Fruit fly (Drosophila melanogaster) whole organism, embryonic: ENCODE results near the gene feo.

Source experiments
- Atf-2 ChIP-seq: fragments of 200-800 bp; sonication (Bioruptor generic); optimal IDR thresholded peaks from 2 replicates; lab custom pipeline; 2016; ENCODE audit warnings: missing biosample characterization, missing genetic modification characterization
- Awh ChIP-seq: fragments of 200-800 bp; sonication (Bioruptor generic); IDR thresholded peaks from 2 replicates; pipeline ENCODE4, ENCODE4 v1.3.6; 2022; ENCODE audit warnings: missing biosample characterization, missing genetic modification characterization
- CG10274 ChIP-seq: fragments of 200-800 bp; sonication (Bioruptor generic); optimal IDR thresholded peaks from 3 replicates; lab custom pipeline; 2017; ENCODE audit warnings: missing biosample characterization, mild to moderate bottlenecking, missing genetic modification characterization
- CG10321 ChIP-seq: fragments of 200-800 bp; sonication (Bioruptor generic); IDR thresholded peaks from 2 replicates; pipeline ENCODE4 v1.3.6; 2022; ENCODE audit warnings: missing biosample characterization, missing genetic modification characterization
- CG10565 ChIP-seq: fragments of 200-800 bp; sonication (Bioruptor generic); optimal IDR thresholded peaks from 3 replicates; lab custom pipeline; 2016; ENCODE audit warnings: missing biosample characterization, mild to moderate bottlenecking, missing genetic modification characterization
- CG12071 ChIP-seq: fragments of 200-800 bp; sonication (Bioruptor generic); optimal IDR thresholded peaks from 3 replicates; lab custom pipeline; 2018; ENCODE audit warnings: missing biosample characterization, mild to moderate bottlenecking, missing genetic modification characterization
- CG12942 ChIP-seq: fragments of 200-800 bp; sonication (Bioruptor generic); optimal IDR thresholded peaks from 3 replicates; lab custom pipeline; 2016; ENCODE audit warnings: missing biosample characterization, missing genetic modification characterization
- CG13123 ChIP-seq: fragments of 200-800 bp; sonication (Bioruptor generic); optimal IDR thresholded peaks from 2 replicates; lab custom pipeline; 2016; ENCODE audit warnings: missing biosample characterization, missing genetic modification characterization
- CG14050 ChIP-seq: fragments of 200-800 bp; sonication (Bioruptor generic); IDR thresholded peaks from 3 replicates; pipeline ENCODE4 v1.3.6; 2022; ENCODE audit warnings: missing biosample characterization, missing genetic modification characterization
- CG15269 ChIP-seq: fragments of 200-800 bp; sonication (Bioruptor generic); optimal IDR thresholded peaks from 2 replicates; lab custom pipeline; 2018; ENCODE audit warnings: missing biosample characterization, mild to moderate bottlenecking, missing genetic modification characterization, moderate library complexity
- CG15696 ChIP-seq: fragments of 200-800 bp; sonication (Bioruptor generic); optimal IDR thresholded peaks from 2 replicates; lab custom pipeline; 2019; ENCODE audit warnings: missing biosample characterization, mild to moderate bottlenecking, missing genetic modification characterization, moderate library complexity
- CG17186 ChIP-seq: fragments of 200-800 bp; sonication (Bioruptor generic); optimal IDR thresholded peaks from 3 replicates; lab custom pipeline; 2017; ENCODE audit warnings: missing biosample characterization, missing genetic modification reagents, missing genetic modification characterization
- CG17361 ChIP-seq: fragments of 200-800 bp; sonication (Bioruptor generic); IDR thresholded peaks from 3 replicates; pipeline ENCODE4 v1.3.6; 2022; ENCODE audit warnings: missing biosample characterization, missing genetic modification characterization
- CG17385 ChIP-seq: fragments of 200-800 bp; sonication (Bioruptor generic); optimal IDR thresholded peaks from 3 replicates; lab custom pipeline; 2018; ENCODE audit warnings: missing biosample characterization, mild to moderate bottlenecking, missing genetic modification characterization
- CG18262 ChIP-seq: fragments of 200-800 bp; optimal IDR thresholded peaks from 3 replicates; lab custom pipeline; 2019; ENCODE audit warnings: missing biosample characterization, mild to moderate bottlenecking, missing genetic modification characterization, moderate library complexity
- CG2875 ChIP-seq: fragments of 200-800 bp; sonication (Bioruptor generic); optimal IDR thresholded peaks from 2 replicates; lab custom pipeline; 2017; ENCODE audit warnings: missing biosample characterization, mild to moderate bottlenecking, missing genetic modification characterization, missing genetic modification reagents
- CG3163 ChIP-seq: fragments of 200-800 bp; sonication (Bioruptor generic); optimal IDR thresholded peaks from 3 replicates; lab custom pipeline; 2016; ENCODE audit warnings: missing biosample characterization, missing genetic modification characterization
- CG34224 ChIP-seq: fragments of 200-800 bp; sonication (Bioruptor generic); IDR thresholded peaks from 3 replicates; pipeline ENCODE4 v1.3.6; 2022; ENCODE audit warnings: missing biosample characterization, missing genetic modification characterization; ENCODE audit not compliant: partially characterized antibody
- CG7745 ChIP-seq: fragments of 200-800 bp; sonication (Bioruptor generic); optimal IDR thresholded peaks from 2 replicates; lab custom pipeline; 2018; ENCODE audit warnings: missing biosample characterization, mild to moderate bottlenecking, missing genetic modification characterization, moderate library complexity
- CG8924 ChIP-seq: fragments of 200-800 bp; optimal IDR thresholded peaks from 3 replicates; lab custom pipeline; 2019; ENCODE audit warnings: missing biosample characterization, mild to moderate bottlenecking, missing genetic modification characterization, moderate library complexity
- CG9727 ChIP-seq: fragments of 200-800 bp; sonication (Bioruptor generic); optimal IDR thresholded peaks from 3 replicates; lab custom pipeline; 2017; ENCODE audit warnings: missing biosample characterization, mild to moderate bottlenecking, missing genetic modification characterization
- Deaf1 ChIP-seq: fragments of 200-800 bp; optimal IDR thresholded peaks from 3 replicates; lab custom pipeline; 2019; ENCODE audit warnings: missing biosample characterization, mild to moderate bottlenecking, missing genetic modification characterization, moderate library complexity
- HLHmδ ChIP-seq: fragments of 200-800 bp; sonication (Bioruptor generic); optimal IDR thresholded peaks from 2 replicates; lab custom pipeline; 2018; ENCODE audit warnings: missing biosample characterization, mild to moderate bottlenecking, missing genetic modification characterization, moderate library complexity
- Hmx ChIP-seq: fragments of 200-800 bp; sonication (Bioruptor generic); optimal IDR thresholded peaks from 2 replicates; lab custom pipeline; 2016; ENCODE audit warnings: missing biosample characterization, missing genetic modification characterization
- MBD-R2 ChIP-seq: fragments of 200-800 bp; sonication (Bioruptor generic); IDR thresholded peaks from 2 replicates; pipeline ENCODE4 v1.3.6; 2022; ENCODE audit warnings: missing biosample characterization, missing genetic modification characterization
- MESR4 ChIP-seq: fragments of 200-800 bp; sonication (Bioruptor generic); optimal IDR thresholded peaks from 2 replicates; lab custom pipeline; 2018; ENCODE audit warnings: missing biosample characterization, mild to moderate bottlenecking, missing genetic modification characterization, moderate library complexity
- Pdp1 ChIP-seq, 2 experiments: fragments of 200-800 bp; sonication (Bioruptor generic); optimal IDR thresholded peaks; 3 replicates each; lab custom pipeline; 2016; ENCODE audit warnings: missing biosample characterization in 2 of 2, missing genetic modification characterization in 2 of 2, mild to moderate bottlenecking in 1 of 2, moderate library complexity in 1 of 2
- Stat92E ChIP-seq, 3 experiments: fragments of >200 bp in 2 of 3; fragments of 200-800 bp in 1 of 3; sonication (Bioruptor generic) in 1 of 3; optimal IDR thresholded peaks; 2 replicates each; lab custom pipeline; 2017 to 2019; ENCODE audit warnings: missing biosample characterization in 3 of 3, missing genetic modification characterization in 3 of 3, mild to moderate bottlenecking in 1 of 3, moderate library complexity in 1 of 3
- Vsx1 ChIP-seq: fragments of 200-800 bp; sonication (Bioruptor generic); optimal IDR thresholded peaks from 2 replicates; lab custom pipeline; 2017; ENCODE audit warnings: missing biosample characterization, mild to moderate bottlenecking, missing genetic modification characterization, missing genetic modification reagents
- ato ChIP-seq: fragments of 200-800 bp; sonication (Bioruptor generic); IDR thresholded peaks from 2 replicates; pipeline ENCODE4 v1.3.6; 2022; ENCODE audit warnings: missing biosample characterization, missing genetic modification characterization; ENCODE audit not compliant: partially characterized antibody
- cg ChIP-seq: fragments of 200-800 bp; sonication (Bioruptor generic); optimal IDR thresholded peaks from 3 replicates; lab custom pipeline; 2019; ENCODE audit warnings: missing biosample characterization, mild to moderate bottlenecking, missing genetic modification characterization, moderate library complexity
- ci ChIP-seq: fragments of 200-800 bp; sonication (Bioruptor generic); IDR thresholded peaks from 3 replicates; pipeline ENCODE4 v1.3.6; 2022; ENCODE audit warnings: missing biosample characterization, missing genetic modification characterization
- crp ChIP-seq, 2 experiments: fragments of 200-800 bp; sonication (Bioruptor generic); optimal IDR thresholded peaks; 2 replicates in 1 of 2; 3 replicates in 1 of 2; lab custom pipeline; 2017; ENCODE audit warnings: missing biosample characterization in 2 of 2, missing genetic modification characterization in 2 of 2, mild to moderate bottlenecking in 1 of 2, moderate library complexity in 1 of 2
- dimm ChIP-seq: fragments of 200-800 bp; sonication (Bioruptor generic); IDR thresholded peaks from 2 replicates; pipeline ENCODE4 v1.3.6; 2022; ENCODE audit warnings: missing biosample characterization, missing genetic modification characterization
- ken ChIP-seq: fragments of 200-800 bp; sonication (Bioruptor generic); IDR thresholded peaks from 3 replicates; pipeline ENCODE4 v1.3.6; 2022; ENCODE audit warnings: missing biosample characterization, missing genetic modification characterization
- lab ChIP-seq: fragments of 200-800 bp; sonication (Bioruptor generic); optimal IDR thresholded peaks from 3 replicates; lab custom pipeline; 2017; ENCODE audit warnings: missing biosample characterization, missing genetic modification characterization, mild to moderate bottlenecking, moderate library complexity, missing genetic modification reagents
- oc ChIP-seq: fragments of 200-800 bp; sonication (Bioruptor generic); optimal IDR thresholded peaks from 2 replicates; lab custom pipeline; 2018; ENCODE audit warnings: missing biosample characterization, mild to moderate bottlenecking, missing genetic modification characterization, moderate library complexity
- pros ChIP-seq: fragments of 200-800 bp; sonication (Bioruptor generic); optimal IDR thresholded peaks from 3 replicates; lab custom pipeline; 2019; ENCODE audit warnings: missing biosample characterization, mild to moderate bottlenecking, missing genetic modification characterization, moderate library complexity
- psq ChIP-seq: fragments of 200-800 bp; sonication (Bioruptor generic); optimal IDR thresholded peaks from 2 replicates; lab custom pipeline; 2017; ENCODE audit warnings: missing biosample characterization, missing genetic modification characterization
- rib ChIP-seq: fragments of 200-800 bp; sonication (Bioruptor generic); IDR thresholded peaks from 2 replicates; pipeline ENCODE4 v1.3.6; 2022; ENCODE audit warnings: missing biosample characterization, missing genetic modification characterization
- sqz ChIP-seq: fragments of 200-800 bp; sonication (Bioruptor generic); optimal IDR thresholded peaks from 3 replicates; lab custom pipeline; 2018; ENCODE audit warnings: missing biosample characterization, mild to moderate bottlenecking, missing genetic modification characterization
- stwl ChIP-seq: fragments of 200-800 bp; sonication (Bioruptor generic); optimal IDR thresholded peaks from 3 replicates; lab custom pipeline; 2018; ENCODE audit warnings: missing biosample characterization, mild to moderate bottlenecking, missing genetic modification characterization, moderate library complexity
- sug ChIP-seq: fragments of 200-800 bp; optimal IDR thresholded peaks from 2 replicates; lab custom pipeline; 2019; ENCODE audit warnings: missing biosample characterization, mild to moderate bottlenecking, missing genetic modification characterization, moderate library complexity
- twi ChIP-seq: fragments of 200-800 bp; optimal IDR thresholded peaks from 2 replicates; lab custom pipeline; 2019; ENCODE audit warnings: missing biosample characterization, mild to moderate bottlenecking, missing genetic modification characterization, moderate library complexity
- yki ChIP-seq: fragments of >200 bp; optimal IDR thresholded peaks from 3 replicates; lab custom pipeline; 2018
- z ChIP-seq: fragments of 200-800 bp; sonication (Bioruptor generic); IDR thresholded peaks from 3 replicates; pipeline ENCODE4 v1.3.6; 2022; ENCODE audit warnings: missing biosample characterization, missing genetic modification characterization

feo gene

dm6 chrX:10814113-10814512 is 40.6 kb downstream of the feo start (continued):
- TF ChIP-seq MBD-R2 (no peak), crp (GFP tag; optimal IDR thresholded peaks at IDR 0.05; lab: Kevin White, UChicago) (peak in 1 of 2 experiments; percentile 59), CG7745 (tag; lab: Kevin White, UChicago) (no peak), lab (GFP tag; lab: Kevin White, UChicago) (peak; percentile 12), CG12071 (GFP tag; lab: Kevin White, UChicago) (no peak), CG34224 (GFP tag; lab: Robert Waterston, UW) (peak; percentile 14; the same call in 1 of the 3 replicates), ci (GFP tag; lab: Robert Waterston, UW) (peak; percentile 50; the same call in 1 of the 3 replicates), CG3163 (GFP tag; lab: Kevin White, UChicago) (peak; percentile 87), z (peak; percentile 84), Pdp1 (GFP tag; optimal IDR thresholded peaks at IDR 0.05; lab: Kevin White, UChicago) (peak in 1 of 2 experiments; percentile 57), CG10274 (GFP tag; lab: Kevin White, UChicago) (no peak), CG8924 (tag; lab: Kevin White, UChicago) (no peak), CG15696 (no peak), CG14050 (no peak), ato (0 out of 2 replicates have a peak, but pooled peaks have one; percentile 37), Deaf1 (tag; lab: Kevin White, UChicago) (peak; percentile 62), CG10321 (GFP tag; lab: Robert Waterston, UW) (no peak), CG2875 (GFP tag; lab: Kevin White, UChicago) (no peak), CG9727 (GFP tag; lab: Kevin White, UChicago) (no peak), oc (no peak), yki (peak; percentile 3), sqz (GFP tag; lab: Kevin White, UChicago) (peak; percentile 91), CG17186 (GFP tag; lab: Kevin White, UChicago) (no peak), ken (GFP tag; lab: Robert Waterston, UW) (peak; percentile 76; the same call in 2 of the 3 replicates), dimm (no peak), Vsx1 (GFP tag; lab: Kevin White, UChicago) (no peak), Atf-2 (GFP tag; lab: Kevin White, UChicago) (no peak), CG12942 (no peak), MESR4 (GFP tag; lab: Kevin White, UChicago) (no peak), Hmx (GFP tag; lab: Kevin White, UChicago) (no peak), CG18262 (tag; lab: Kevin White, UChicago) (no peak), HLHmδ (GFP tag; lab: Kevin White, UChicago) (peak; percentile 28), CG10565 (GFP tag; lab: Kevin White, UChicago) (no peak), CG13123 (GFP tag; lab: Kevin White, UChicago) (no peak), Awh (GFP tag; lab: Robert Waterston, UW) (peak; percentile 19; the same call in 1 of the 2 replicates), CG17361 (no peak), rib (GFP tag; lab: Robert Waterston, UW) (peak; percentile 65), sug (tag; lab: Kevin White, UChicago) (peak; percentile 26)

- peak in 1 of 3 experiments; percentile 96 for TF ChIP-seq Stat92E (GFP tag; optimal IDR thresholded peaks at IDR 0.05; lab: Kevin White, UChicago)
- no peak for TF ChIP-seq CG15269
- TF ChIP-seq Hmx (GFP tag; lab: Kevin White, UChicago), result no peak
- peak; percentile 33 for TF ChIP-seq CG17385
- TF ChIP-seq twi (tag; lab: Kevin White, UChicago), result peak; percentile 29
- TF ChIP-seq cg (GFP tag; lab: Kevin White, UChicago), result peak; percentile 30
- peak; percentile 86 for TF ChIP-seq pros (GFP tag; lab: Kevin White, UChicago)
- peak; percentile 33 for TF ChIP-seq psq (GFP tag; lab: Kevin White, UChicago)
- TF ChIP-seq stwl (tag; lab: Kevin White, UChicago), result peak; percentile 8
These were observed 46.0 kb downstream of the feo start for dm6 chrX:10808684-10809083.
